Fruit fly (Drosophila melanogaster) whole organism, embryonic: ENCODE results near the gene ND-SGDH.

Experiments used
- Blimp-1 ChIP-seq: fragments of 200-800 bp; sonication (Bioruptor generic); optimal IDR thresholded peaks from 3 replicates; lab custom pipeline; 2018; ENCODE audit warnings: missing biosample characterization, missing genetic modification characterization, mild to moderate bottlenecking, moderate library complexity, missing genetic modification reagents
- CG11085 ChIP-seq: fragments of 200-800 bp; sonication (Bioruptor generic); IDR thresholded peaks from 2 replicates; pipeline ENCODE4 v1.3.6; 2022; ENCODE audit warnings: missing biosample characterization, missing genetic modification characterization
- CG11695 ChIP-seq: fragments of 200-800 bp; sonication (Bioruptor generic); IDR thresholded peaks from 3 replicates; pipeline ENCODE4 v1.3.6; 2022; ENCODE audit warnings: missing biosample characterization, missing genetic modification characterization
- CG12744 ChIP-seq: fragments of 200-800 bp; sonication (Bioruptor generic); optimal IDR thresholded peaks from 2 replicates; lab custom pipeline; 2016; ENCODE audit warnings: missing biosample characterization, missing genetic modification characterization
- CG13624 ChIP-seq: fragments of 200-800 bp; sonication (Bioruptor generic); optimal IDR thresholded peaks from 2 replicates; lab custom pipeline; 2016; ENCODE audit warnings: missing biosample characterization, missing genetic modification characterization
- CG16815 ChIP-seq: fragments of 200-800 bp; sonication (Bioruptor generic); optimal IDR thresholded peaks from 3 replicates; lab custom pipeline; 2017; ENCODE audit warnings: missing biosample characterization, mild to moderate bottlenecking, missing genetic modification characterization
- CG17912 ChIP-seq: fragments of 200-800 bp; sonication (Bioruptor generic); optimal IDR thresholded peaks from 2 replicates; lab custom pipeline; 2018; ENCODE audit warnings: missing biosample characterization, mild to moderate bottlenecking, missing genetic modification characterization
- CG2712 ChIP-seq: fragments of 200-800 bp; optimal IDR thresholded peaks from 3 replicates; lab custom pipeline; 2019; ENCODE audit warnings: missing biosample characterization, mild to moderate bottlenecking, missing genetic modification characterization, moderate library complexity
- CG30403 ChIP-seq: fragments of 200-800 bp; sonication (Bioruptor generic); optimal IDR thresholded peaks from 3 replicates; lab custom pipeline; 2016; ENCODE audit warnings: missing biosample characterization, missing genetic modification characterization
- CG34376 ChIP-seq: fragments of 200-800 bp; sonication (Bioruptor generic); optimal IDR thresholded peaks from 2 replicates; lab custom pipeline; 2018; ENCODE audit warnings: missing biosample characterization, mild to moderate bottlenecking, missing genetic modification characterization
- CG3995 ChIP-seq: fragments of 200-800 bp; sonication (Bioruptor generic); optimal IDR thresholded peaks from 3 replicates; lab custom pipeline; 2016; ENCODE audit warnings: missing biosample characterization, missing genetic modification characterization
- CG43689 ChIP-seq: fragments of 200-800 bp; sonication (Bioruptor generic); IDR thresholded peaks from 2 replicates; pipeline ENCODE4 v1.3.6; 2022; ENCODE audit warnings: missing biosample characterization, missing genetic modification characterization
- CG4730 ChIP-seq: fragments of 200-800 bp; sonication (Bioruptor generic); IDR thresholded peaks from 2 replicates; pipeline ENCODE4 v1.3.6; 2022; ENCODE audit warnings: missing biosample characterization, missing genetic modification characterization
- CG6813 ChIP-seq: fragments of 200-800 bp; sonication (Bioruptor generic); optimal IDR thresholded peaks from 2 replicates; lab custom pipeline; 2017; ENCODE audit warnings: missing biosample characterization, missing genetic modification characterization, mild to moderate bottlenecking, moderate library complexity, missing genetic modification reagents
- CG7372 ChIP-seq: fragments of 200-800 bp; sonication (Bioruptor generic); IDR thresholded peaks from 2 replicates; pipeline ENCODE4 v1.3.6; 2022; ENCODE audit warnings: missing biosample characterization, missing genetic modification characterization
- CG9817 ChIP-seq: fragments of 200-800 bp; sonication (Bioruptor generic); optimal IDR thresholded peaks from 2 replicates; lab custom pipeline; 2018; ENCODE audit warnings: missing biosample characterization, mild to moderate bottlenecking, missing genetic modification characterization, moderate library complexity
- CHES-1-like ChIP-seq: fragments of 200-800 bp; sonication (Bioruptor generic); optimal IDR thresholded peaks from 2 replicates; lab custom pipeline; 2016; ENCODE audit warnings: missing biosample characterization, missing genetic modification characterization
- Chrac-16 ChIP-seq: fragments of 200-800 bp; sonication (Bioruptor generic); optimal IDR thresholded peaks from 3 replicates; lab custom pipeline; 2016; ENCODE audit warnings: missing biosample characterization, missing genetic modification characterization
- CkIIα-i1 ChIP-seq: fragments of 200-800 bp; sonication (Bioruptor generic); IDR thresholded peaks from 2 replicates; pipeline ENCODE4 v1.3.6; 2022; ENCODE audit warnings: missing biosample characterization, missing genetic modification characterization
- D ChIP-seq, 2 experiments: fragments of 200-800 bp in 1 of 2; fragments of >200 bp in 1 of 2; sonication (Bioruptor generic) in 1 of 2; optimal IDR thresholded peaks; 2 replicates in 1 of 2; 3 replicates in 1 of 2; lab custom pipeline; 2017; ENCODE audit warnings: mild to moderate bottlenecking in 1 of 2, missing biosample characterization in 1 of 2, missing genetic modification characterization in 1 of 2, missing genetic modification reagents in 1 of 2
- Dad ChIP-seq: fragments of 200-800 bp; sonication (Bioruptor generic); optimal IDR thresholded peaks from 3 replicates; lab custom pipeline; 2016; ENCODE audit warnings: missing biosample characterization, missing genetic modification characterization
- Doc3 ChIP-seq: fragments of 200-800 bp; sonication (Bioruptor generic); IDR thresholded peaks from 3 replicates; pipeline ENCODE4 v1.3.6; 2022; ENCODE audit warnings: missing biosample characterization, missing genetic modification characterization; ENCODE audit not compliant: partially characterized antibody
- Dref ChIP-seq: fragments of 200-800 bp; sonication (Bioruptor generic); IDR thresholded peaks from 2 replicates; pipeline ENCODE4 v1.3.6; 2022; ENCODE audit warnings: missing biosample characterization, missing genetic modification characterization
- ERR ChIP-seq: fragments of 200-800 bp; sonication (Bioruptor generic); optimal IDR thresholded peaks from 2 replicates; lab custom pipeline; 2016; ENCODE audit warnings: missing biosample characterization, missing genetic modification characterization
- Ets65A ChIP-seq: fragments of 200-800 bp; sonication (Bioruptor generic); peaks from one replicate; lab custom pipeline; 2016; ENCODE audit warnings: missing biosample characterization, missing genetic modification characterization
- HHEX ChIP-seq: fragments of 200-800 bp; sonication (Bioruptor generic); optimal IDR thresholded peaks from 3 replicates; lab custom pipeline; 2017; ENCODE audit warnings: missing biosample characterization, mild to moderate bottlenecking, missing genetic modification characterization, missing genetic modification reagents
- HLH4C ChIP-seq: fragments of 200-800 bp; sonication (Bioruptor generic); IDR thresholded peaks from 3 replicates; pipeline ENCODE4 v1.3.6; 2022; ENCODE audit warnings: missing biosample characterization, missing genetic modification characterization; ENCODE audit not compliant: partially characterized antibody
- HLH54F ChIP-seq: fragments of 200-800 bp; sonication (Bioruptor generic); optimal IDR thresholded peaks from 3 replicates; lab custom pipeline; 2016; ENCODE audit warnings: missing biosample characterization, missing genetic modification characterization
- Hmr ChIP-seq: fragments of 200-800 bp; sonication (Bioruptor generic); optimal IDR thresholded peaks from 3 replicates; lab custom pipeline; 2017; ENCODE audit warnings: mild to moderate bottlenecking, missing biosample characterization, missing genetic modification reagents, missing genetic modification characterization
- Hsf ChIP-seq: fragments of 200-800 bp; sonication (Bioruptor generic); optimal IDR thresholded peaks from 3 replicates; lab custom pipeline; 2016; ENCODE audit warnings: missing biosample characterization, missing genetic modification characterization
- MESR4 ChIP-seq: fragments of 200-800 bp; sonication (Bioruptor generic); optimal IDR thresholded peaks from 2 replicates; lab custom pipeline; 2018; ENCODE audit warnings: missing biosample characterization, mild to moderate bottlenecking, missing genetic modification characterization, moderate library complexity
- Meics ChIP-seq: fragments of 200-800 bp; sonication (Bioruptor generic); optimal IDR thresholded peaks from 2 replicates; lab custom pipeline; 2017; ENCODE audit warnings: missing biosample characterization, mild to moderate bottlenecking, missing genetic modification characterization
- Myb ChIP-seq: fragments of 200-800 bp; sonication (Bioruptor generic); optimal IDR thresholded peaks from 2 replicates; lab custom pipeline; 2016; ENCODE audit warnings: missing biosample characterization, missing genetic modification characterization
- NC2β ChIP-seq: fragments of 200-800 bp; sonication (Bioruptor generic); optimal IDR thresholded peaks from 2 replicates; lab custom pipeline; 2016; ENCODE audit warnings: missing biosample characterization, missing genetic modification characterization
- ash1 ChIP-seq: fragments of 200-800 bp; sonication (Bioruptor generic); optimal IDR thresholded peaks from 2 replicates; lab custom pipeline; 2018; ENCODE audit warnings: missing biosample characterization, mild to moderate bottlenecking, missing genetic modification characterization
- bbx ChIP-seq: fragments of 200-800 bp; sonication (Bioruptor generic); IDR thresholded peaks from 2 replicates; pipeline ENCODE4 v1.3.6; 2022; ENCODE audit warnings: missing biosample characterization, missing genetic modification characterization; ENCODE audit not compliant: partially characterized antibody
- eve ChIP-seq, 2 experiments: fragments of >200 bp; optimal IDR thresholded peaks; 2 replicates each; lab custom pipeline; 2017; ENCODE audit warnings: missing biosample characterization in 2 of 2, missing genetic modification characterization in 2 of 2
- gfzf ChIP-seq: fragments of 200-800 bp; sonication (Bioruptor generic); optimal IDR thresholded peaks from 2 replicates; lab custom pipeline; 2016; ENCODE audit warnings: missing biosample characterization, mild to moderate bottlenecking, missing genetic modification characterization, moderate library complexity
- ham ChIP-seq: fragments of 200-800 bp; sonication (Bioruptor generic); IDR thresholded peaks from 2 replicates; pipeline ENCODE4 v1.3.6; 2022; ENCODE audit warnings: missing biosample characterization, missing genetic modification characterization
- kni ChIP-seq: fragments of 200-800 bp; sonication (Bioruptor generic); optimal IDR thresholded peaks from 3 replicates; lab custom pipeline; 2017; ENCODE audit warnings: mild to moderate bottlenecking, missing biosample characterization, missing genetic modification reagents, missing genetic modification characterization
- mam ChIP-seq: fragments of 200-800 bp; sonication (Bioruptor generic); optimal IDR thresholded peaks from 3 replicates; lab custom pipeline; 2016; ENCODE audit warnings: missing biosample characterization, missing genetic modification characterization
- mld ChIP-seq: fragments of 200-800 bp; sonication (Bioruptor generic); IDR thresholded peaks from 3 replicates; pipeline ENCODE4 v1.3.6; 2022; ENCODE audit warnings: missing biosample characterization, missing genetic modification characterization; ENCODE audit not compliant: partially characterized antibody
- nmo ChIP-seq: fragments of 200-800 bp; sonication (Bioruptor generic); optimal IDR thresholded peaks from 2 replicates; lab custom pipeline; 2018; ENCODE audit warnings: missing biosample characterization, mild to moderate bottlenecking, missing genetic modification characterization, moderate library complexity
- rib ChIP-seq: fragments of 200-800 bp; sonication (Bioruptor generic); IDR thresholded peaks from 2 replicates; pipeline ENCODE4 v1.3.6; 2022; ENCODE audit warnings: missing biosample characterization, missing genetic modification characterization
- sd ChIP-seq: fragments of 200-800 bp; sonication (Bioruptor generic); optimal IDR thresholded peaks from 3 replicates; lab custom pipeline; 2018; ENCODE audit warnings: missing biosample characterization, mild to moderate bottlenecking, missing genetic modification characterization, moderate library complexity
- sisA ChIP-seq: fragments of 200-800 bp; sonication (Bioruptor generic); IDR thresholded peaks from 2 replicates; pipeline ENCODE4 v1.3.6; 2022; ENCODE audit warnings: missing biosample characterization, missing genetic modification characterization
- trem ChIP-seq: fragments of 200-800 bp; optimal IDR thresholded peaks from 3 replicates; lab custom pipeline; 2019; ENCODE audit warnings: missing biosample characterization, mild to moderate bottlenecking, missing genetic modification characterization, moderate library complexity
- vnd ChIP-seq: fragments of 200-800 bp; sonication (Bioruptor generic); IDR thresholded peaks from 3 replicates; pipeline ENCODE4 v1.3.6; 2022; ENCODE audit warnings: missing biosample characterization, missing genetic modification characterization; ENCODE audit not compliant: partially characterized antibody
- zen ChIP-seq: fragments of 200-800 bp; sonication (Bioruptor generic); optimal IDR thresholded peaks from 3 replicates; lab custom pipeline; 2018; ENCODE audit warnings: missing biosample characterization, mild to moderate bottlenecking, missing genetic modification characterization, moderate library complexity

The ND-SGDH gene

DNA sequence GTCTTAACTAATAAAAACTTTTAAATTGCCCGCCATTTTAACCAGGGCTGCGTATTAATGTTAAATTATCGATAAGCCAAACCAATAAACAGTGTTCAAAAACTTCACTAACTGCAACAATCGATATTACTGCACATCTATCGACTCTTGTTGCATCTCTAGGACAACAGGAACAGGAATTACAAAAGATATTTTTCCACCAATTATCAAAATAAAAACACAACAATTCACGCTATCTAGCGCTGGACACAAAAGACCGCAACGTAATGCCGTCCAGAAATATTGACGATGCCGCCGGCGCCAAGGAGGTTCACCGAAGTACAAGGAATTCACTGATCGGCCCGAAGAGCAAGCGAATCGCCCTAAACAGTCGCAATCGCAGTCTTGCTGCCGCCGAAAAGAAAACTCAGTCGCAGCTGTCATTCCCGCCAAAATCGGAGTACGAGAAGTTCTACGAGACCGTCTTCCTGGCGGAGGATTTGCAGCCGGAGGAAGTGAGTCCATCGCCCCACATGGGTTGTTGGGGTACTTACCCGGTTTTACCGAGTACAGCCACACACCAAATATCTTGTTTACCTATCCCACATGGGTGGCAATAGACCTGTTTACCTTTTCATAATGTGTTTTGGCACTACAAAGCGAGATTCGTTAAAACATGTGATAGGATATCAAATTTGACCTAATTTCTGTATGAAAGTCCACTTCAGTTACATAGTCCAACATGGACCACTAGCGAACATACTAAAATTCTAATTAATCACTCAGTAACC is 22.2 kb downstream of the ND-SGDH start, which contains the start of gene vers (continued):
- peak; percentile 16 for TF ChIP-seq zen (tag; lab: Kevin White, UChicago)
- TF ChIP-seq ash1 (GFP tag; lab: Kevin White, UChicago): no peak
- TF ChIP-seq Hmr (GFP tag; lab: Kevin White, UChicago): no peak
- TF ChIP-seq bbx (GFP tag; lab: Robert Waterston, UW): peak; percentile 95
- no peak for TF ChIP-seq CG11085
- TF ChIP-seq CG2712 (tag; lab: Kevin White, UChicago): peak; percentile 51
- peak; percentile 69 for TF ChIP-seq trem (tag; lab: Kevin White, UChicago)
- no peak for TF ChIP-seq CG12744 (GFP tag; lab: Kevin White, UChicago)
- no peak for TF ChIP-seq NC2β (GFP tag; lab: Kevin White, UChicago)
- TF ChIP-seq CG13624 (GFP tag; lab: Kevin White, UChicago): peak; percentile 50
- TF ChIP-seq Hsf (GFP tag; lab: Kevin White, UChicago): no peak
- no peak for TF ChIP-seq sd (tag; lab: Kevin White, UChicago)
- peak; percentile 97 for TF ChIP-seq Dref (GFP tag; lab: Robert Waterston, UW)
- TF ChIP-seq Myb (GFP tag; lab: Kevin White, UChicago): peak; percentile 14
- TF ChIP-seq HLH4C (GFP tag; lab: Robert Waterston, UW): peak; percentile 90
- peak; percentile 91 for TF ChIP-seq Doc3 (GFP tag; lab: Robert Waterston, UW)
- no peak for TF ChIP-seq kni (GFP tag; lab: Kevin White, UChicago)
- no peak for TF ChIP-seq D (optimal IDR thresholded peaks at IDR 0.05; lab: Kevin White, UChicago)
- no peak for TF ChIP-seq D (GFP tag; optimal IDR thresholded peaks at IDR 0.05; lab: Kevin White, UChicago)
- no peak for TF ChIP-seq CG9817 (tag; lab: Kevin White, UChicago)
- no peak for TF ChIP-seq ham (GFP tag; lab: Robert Waterston, UW)
- TF ChIP-seq mld (GFP tag; lab: Robert Waterston, UW): peak; percentile 87
- TF ChIP-seq gfzf (GFP tag; lab: Kevin White, UChicago): peak; percentile 12
- TF ChIP-seq nmo (GFP tag; lab: Kevin White, UChicago): peak; percentile 41
- TF ChIP-seq ERR (GFP tag; lab: Kevin White, UChicago): peak; percentile 33
- peak; percentile 19 for TF ChIP-seq CG30403
- TF ChIP-seq MESR4 (GFP tag; lab: Kevin White, UChicago): peak; percentile 67
- no peak for TF ChIP-seq HHEX (GFP tag; lab: Kevin White, UChicago)
- peak; percentile 38 for TF ChIP-seq CG34376 (GFP tag; lab: Kevin White, UChicago)
- TF ChIP-seq Dad (GFP tag; lab: Kevin White, UChicago): no peak
- TF ChIP-seq vnd (GFP tag; lab: Robert Waterston, UW): peak; percentile 84
- TF ChIP-seq Meics (GFP tag; lab: Kevin White, UChicago): no peak
- TF ChIP-seq Ets65A (GFP tag; lab: Kevin White, UChicago): peak; percentile 4
- no peak for TF ChIP-seq Blimp-1 (GFP tag; lab: Kevin White, UChicago)
- TF ChIP-seq CG11695 (GFP tag; lab: Robert Waterston, UW): 0 out of 3 replicates have a peak, but pooled peaks have one; percentile 23
- TF ChIP-seq CG6813: no peak
- peak; percentile 25 for TF ChIP-seq HLH54F (GFP tag; lab: Kevin White, UChicago)
- TF ChIP-seq mam (GFP tag; lab: Kevin White, UChicago): peak; percentile 47
- TF ChIP-seq CG43689 (GFP tag; lab: Robert Waterston, UW): no peak
- TF ChIP-seq sisA (GFP tag; lab: Robert Waterston, UW): 0 out of 2 replicates have a peak, but pooled peaks have one; percentile 8
- TF ChIP-seq CG7372: no peak
- TF ChIP-seq eve (GFP tag; optimal IDR thresholded peaks at IDR 0.05; lab: Kevin White, UChicago): no peak
- TF ChIP-seq CG16815 (GFP tag; lab: Kevin White, UChicago): no peak
- TF ChIP-seq Chrac-16 (GFP tag; lab: Kevin White, UChicago): peak; percentile 6
- no peak for TF ChIP-seq CG4730 (GFP tag; lab: Robert Waterston, UW)
- no peak for TF ChIP-seq rib
- TF ChIP-seq CHES-1-like (GFP tag; lab: Kevin White, UChicago): peak; percentile 59
- TF ChIP-seq CkIIα-i1 (GFP tag; lab: Robert Waterston, UW): no peak
- TF ChIP-seq CG3995 (GFP tag; lab: Kevin White, UChicago): peak; percentile 85
- no peak for TF ChIP-seq CG17912
